Worm (Caenorhabditis elegans): ENCODE results near the gene fipr-3.

fipr-3 gene

DNA sequence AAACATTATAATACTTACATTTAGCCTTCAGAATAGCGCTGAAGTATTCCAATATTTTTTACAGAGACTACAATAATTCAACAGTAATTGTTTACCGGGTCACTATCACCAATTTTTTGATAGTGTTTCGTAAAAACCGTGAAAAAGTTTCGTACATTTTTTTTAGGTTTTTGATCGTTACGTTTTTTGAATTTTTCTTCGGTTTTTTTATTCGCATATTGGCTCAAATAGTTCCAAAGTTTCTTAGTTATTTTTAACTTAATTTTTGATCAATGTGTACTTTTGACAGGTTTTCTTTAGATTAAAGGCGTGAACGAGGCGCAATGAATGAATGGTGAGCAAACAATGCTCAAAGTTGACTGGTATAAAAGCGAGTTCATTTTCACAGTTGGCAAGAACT lies at the start of gene fipr-3:
Gene fipr-3, plus strand, starts transcription at position 301 of the 400 bp plus-strand sequence.
- TF ChIP-seq ztf-29 (GFP tag; IDR thresholded peaks at IDR 0.05), result no peak
- no peak for TF ChIP-seq med-1 (GFP tag; optimal IDR thresholded peaks at IDR 0.05; ENCODE audit: insufficient read depth)
- no peak for TF ChIP-seq tab-1 (GFP tag; IDR thresholded peaks at IDR 0.05)
- no peak for TF ChIP-seq klf-2 (GFP tag; conservative IDR thresholded peaks at IDR 0.05)
- no peak for TF ChIP-seq T22C8.4 (GFP tag; IDR thresholded peaks at IDR 0.05)
- no peak for TF ChIP-seq ref-1 (GFP tag; conservative IDR thresholded peaks at IDR 0.05)
- TF ChIP-seq flt-1 (GFP tag; IDR thresholded peaks at IDR 0.05), result no peak
- no peak for TF ChIP-seq cog-1 (tag; optimal IDR thresholded peaks at IDR 0.05)
- no peak for TF ChIP-seq ztf-23 (GFP tag; IDR thresholded peaks at IDR 0.05)

- TF ChIP-seq ref-1 (GFP tag; conservative IDR thresholded peaks at IDR 0.05) (no peak), ztf-23 (GFP tag; IDR thresholded peaks at IDR 0.05) (no peak), flt-1 (GFP tag; IDR thresholded peaks at IDR 0.05) (no peak), ztf-29 (GFP tag; IDR thresholded peaks at IDR 0.05) (no peak), med-1 (GFP tag; optimal IDR thresholded peaks at IDR 0.05; ENCODE audit: insufficient read depth) (no peak), tab-1 (GFP tag; IDR thresholded peaks at IDR 0.05) (no peak), T22C8.4 (GFP tag; IDR thresholded peaks at IDR 0.05) (no peak), klf-2 (GFP tag; conservative IDR thresholded peaks at IDR 0.05) (no peak), cog-1 (tag; optimal IDR thresholded peaks at IDR 0.05) (no peak)
Measured at ce11 chrX:14377169-14377568, 46.0 kb upstream of the fipr-3 start, which contains the start of gene Y60A9A.1. Gene Y60A9A.1, minus strand, starts transcription at chrX:14377269.

ce11 chrX:14382951-14383350 lies 40.3 kb upstream of the fipr-3 start, which contains the start of gene Y60A9.3:
Gene Y60A9.3, plus strand, starts transcription at chrX:14383251.
- TF ChIP-seq klf-2 (GFP tag; conservative IDR thresholded peaks at IDR 0.05) (no peak), ztf-29 (GFP tag; IDR thresholded peaks at IDR 0.05) (no peak), T22C8.4 (GFP tag; IDR thresholded peaks at IDR 0.05) (no peak), ztf-23 (GFP tag; IDR thresholded peaks at IDR 0.05) (no peak), flt-1 (GFP tag; IDR thresholded peaks at IDR 0.05) (no peak), med-1 (GFP tag; optimal IDR thresholded peaks at IDR 0.05; ENCODE audit: insufficient read depth) (no peak), cog-1 (tag; optimal IDR thresholded peaks at IDR 0.05) (no peak), ref-1 (GFP tag; conservative IDR thresholded peaks at IDR 0.05) (no peak), tab-1 (GFP tag; IDR thresholded peaks at IDR 0.05) (no peak)

- peak; percentile 66; the same call in 1 of the 2 replicates for TF ChIP-seq tab-1 (GFP tag; IDR thresholded peaks at IDR 0.05)
Measured at ce11 chrX:14386670-14387069, 36.5 kb upstream of the fipr-3 start.

ce11 chrX:14387752-14388151 lies 35.5 kb upstream of the fipr-3 start:
- peak; percentile 29; the same call in 1 of the 2 replicates for TF ChIP-seq flt-1 (GFP tag; IDR thresholded peaks at IDR 0.05)

ce11 chrX:14395267-14395666 lies 27.9 kb upstream of the fipr-3 start, which contains the start of gene Y60A9.1:
Gene Y60A9.1, minus strand, starts transcription at chrX:14395367.
- TF ChIP-seq flt-1 (GFP tag; IDR thresholded peaks at IDR 0.05) (no peak), T22C8.4 (GFP tag; IDR thresholded peaks at IDR 0.05) (no peak), klf-2 (GFP tag; conservative IDR thresholded peaks at IDR 0.05) (no peak), ref-1 (GFP tag; conservative IDR thresholded peaks at IDR 0.05) (no peak), ztf-29 (GFP tag; IDR thresholded peaks at IDR 0.05) (no peak), cog-1 (tag; optimal IDR thresholded peaks at IDR 0.05) (no peak), ztf-23 (GFP tag; IDR thresholded peaks at IDR 0.05) (no peak), med-1 (GFP tag; optimal IDR thresholded peaks at IDR 0.05; ENCODE audit: insufficient read depth) (no peak), tab-1 (GFP tag; IDR thresholded peaks at IDR 0.05) (no peak)

DNA sequence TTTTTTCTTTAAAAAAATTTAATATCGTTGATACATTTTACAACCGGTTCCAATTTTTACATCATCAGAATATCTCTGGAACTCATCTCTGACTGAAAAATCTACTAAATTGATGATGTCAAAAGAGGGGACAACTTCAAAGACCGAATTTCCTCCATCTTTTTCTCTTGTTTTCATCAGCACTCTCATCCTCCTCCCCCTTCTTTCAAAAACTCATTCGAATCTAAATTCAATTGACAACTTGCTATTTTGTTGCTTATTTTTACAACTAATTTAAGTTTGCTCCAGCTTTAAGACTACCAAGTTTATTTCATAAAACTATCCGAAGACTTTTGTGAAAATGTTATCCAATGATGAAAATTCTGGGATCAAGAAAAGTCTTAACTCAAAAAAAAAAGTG lies 24.2 kb upstream of the fipr-3 start:
- no peak for TF ChIP-seq ref-1 (GFP tag; conservative IDR thresholded peaks at IDR 0.05)

- TF ChIP-seq klf-2 (GFP tag; conservative IDR thresholded peaks at IDR 0.05) (no peak), T22C8.4 (GFP tag; IDR thresholded peaks at IDR 0.05) (no peak)
Measured at ce11 chrX:14401230-14401629, 22.0 kb upstream of the fipr-3 start.

DNA sequence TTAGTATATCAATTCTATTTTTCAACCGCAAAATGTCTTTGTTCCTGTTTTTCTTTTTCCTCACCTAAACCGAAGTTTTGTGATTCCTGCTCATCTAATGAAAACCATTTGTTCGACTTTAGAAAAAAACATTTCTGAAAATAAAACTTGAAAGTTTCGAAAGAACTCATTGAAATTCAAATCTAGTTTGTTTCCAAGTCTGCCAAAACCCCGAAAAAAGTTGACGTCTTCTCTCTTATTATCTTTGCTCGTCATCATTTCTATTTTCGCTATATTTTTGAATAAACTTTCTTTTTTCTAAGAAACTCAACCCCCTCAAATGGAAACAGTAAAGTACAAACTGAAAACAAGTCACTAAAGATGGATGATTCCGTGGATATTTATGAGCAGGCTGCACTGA lies 17.4 kb upstream of the fipr-3 start, which contains the start of gene frpr-17:
Gene frpr-17, plus strand, starts transcription at position 301 of the 400 bp plus-strand sequence.
- no peak for TF ChIP-seq flt-1 (GFP tag; IDR thresholded peaks at IDR 0.05)
- TF ChIP-seq klf-2 (GFP tag; conservative IDR thresholded peaks at IDR 0.05), result no peak
- no peak for TF ChIP-seq cog-1 (tag; optimal IDR thresholded peaks at IDR 0.05)
- TF ChIP-seq T22C8.4 (GFP tag; IDR thresholded peaks at IDR 0.05), result no peak
- no peak for TF ChIP-seq ztf-29 (GFP tag; IDR thresholded peaks at IDR 0.05)
- no peak for TF ChIP-seq ztf-23 (GFP tag; IDR thresholded peaks at IDR 0.05)
- no peak for TF ChIP-seq med-1 (GFP tag; optimal IDR thresholded peaks at IDR 0.05; ENCODE audit: insufficient read depth)
- TF ChIP-seq ref-1 (GFP tag; conservative IDR thresholded peaks at IDR 0.05), result no peak
- no peak for TF ChIP-seq tab-1 (GFP tag; IDR thresholded peaks at IDR 0.05)

DNA sequence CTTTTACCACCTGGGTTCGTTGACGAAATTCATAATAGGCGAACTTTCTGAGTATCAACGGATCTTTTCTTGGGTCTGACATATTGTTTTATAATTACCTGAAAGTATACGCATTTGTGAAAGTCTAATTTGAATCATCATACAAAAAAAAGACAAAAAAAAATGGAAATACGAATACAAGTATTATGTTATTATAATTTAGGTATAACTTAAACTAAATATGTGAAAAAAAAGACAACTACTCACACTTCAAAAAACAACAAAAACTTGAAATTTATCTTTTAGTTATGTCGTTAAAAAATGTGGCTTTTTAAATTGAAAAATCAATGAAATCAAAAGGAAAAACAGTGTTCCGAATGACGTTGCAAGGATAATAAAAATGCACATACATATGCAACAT lies 10.4 kb upstream of the fipr-3 start, which contains the start of gene fbxa-179:
Gene fbxa-179, minus strand, starts transcription at position 101 of the 400 bp plus-strand sequence.
- TF ChIP-seq ztf-23 (GFP tag; IDR thresholded peaks at IDR 0.05) (no peak), cog-1 (tag; optimal IDR thresholded peaks at IDR 0.05) (no peak), med-1 (GFP tag; optimal IDR thresholded peaks at IDR 0.05; ENCODE audit: insufficient read depth) (no peak), ztf-29 (GFP tag; IDR thresholded peaks at IDR 0.05) (no peak), flt-1 (GFP tag; IDR thresholded peaks at IDR 0.05) (no peak), T22C8.4 (GFP tag; IDR thresholded peaks at IDR 0.05) (no peak), ref-1 (GFP tag; conservative IDR thresholded peaks at IDR 0.05) (no peak), tab-1 (GFP tag; IDR thresholded peaks at IDR 0.05) (no peak), klf-2 (GFP tag; conservative IDR thresholded peaks at IDR 0.05) (no peak)

DNA sequence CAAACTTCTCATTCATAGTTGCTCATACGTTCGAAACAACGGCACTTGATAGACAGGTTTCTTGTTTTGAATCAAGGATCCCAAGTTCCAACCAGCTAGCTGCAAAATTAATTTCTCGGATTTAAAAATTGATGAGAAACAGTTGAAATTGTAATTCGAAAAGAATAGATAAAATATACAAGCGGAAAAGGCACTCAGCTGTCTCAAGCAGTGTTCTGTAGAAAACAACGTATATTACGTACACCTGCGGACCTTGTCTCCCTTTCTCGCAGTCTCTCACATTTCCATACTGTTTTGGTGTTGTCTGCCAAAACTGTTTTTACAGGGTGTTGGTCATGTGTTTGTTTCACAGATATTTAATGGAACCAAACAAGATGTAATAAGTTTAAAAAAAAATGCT lies 7.6 kb upstream of the fipr-3 start, which contains the start of gene F23D12.10:
Gene F23D12.10, minus strand, starts transcription at position 101 of the 400 bp plus-strand sequence.
- TF ChIP-seq med-1 (GFP tag; optimal IDR thresholded peaks at IDR 0.05; ENCODE audit: insufficient read depth) (no peak), T22C8.4 (GFP tag; IDR thresholded peaks at IDR 0.05) (no peak), tab-1 (GFP tag; IDR thresholded peaks at IDR 0.05) (no peak), ref-1 (GFP tag; conservative IDR thresholded peaks at IDR 0.05) (no peak), flt-1 (GFP tag; IDR thresholded peaks at IDR 0.05) (no peak), ztf-23 (GFP tag; IDR thresholded peaks at IDR 0.05) (no peak), klf-2 (GFP tag; conservative IDR thresholded peaks at IDR 0.05) (no peak)
